Worm (Caenorhabditis elegans) whole organism, young adult: ENCODE results near the gene syx-4.

Experiments used
- B0261.1 ChIP-seq: sonication (generic microtip); optimal IDR thresholded peaks from 2 replicates; lab custom pipeline; 2016; ENCODE audit warnings: mild to moderate bottlenecking, missing genetic modification characterization, moderate library complexity, missing compliant biosample characterization
- D2030.7 ChIP-seq: fragments of 200-800 bp; sonication (Bioruptor generic); IDR thresholded peaks from 2 replicates; pipeline ENCODE4 v1.3.6; 2022; ENCODE audit warnings: missing genetic modification reagents, missing genetic modification characterization, missing compliant biosample characterization
- F49E8.2 ChIP-seq: sonication (generic microtip); optimal IDR thresholded peaks from 3 replicates; lab custom pipeline; 2017; ENCODE audit warnings: missing genetic modification characterization, mild to moderate bottlenecking, missing compliant biosample characterization, antibody characterized with exemption, moderate library complexity; ENCODE audit not compliant: insufficient read depth
- F57C9.4 ChIP-seq: sonication (generic microtip); optimal IDR thresholded peaks from 2 replicates; lab custom pipeline; 2017; ENCODE audit warnings: mild to moderate bottlenecking, missing genetic modification characterization, missing compliant biosample characterization
- Y67H2A.10 ChIP-seq: fragments of 200-800 bp; sonication (Bioruptor generic); conservative IDR thresholded peaks from 2 replicates; pipeline ENCODE4 v1.3.6; 2022; ENCODE audit warnings: missing genetic modification reagents, missing genetic modification characterization, missing compliant biosample characterization
- ama-1 ChIP-seq, 3 experiments: fragments of 150-350 bp in 1 of 3; sonication (generic microtip) in 2 of 3; optimal IDR thresholded peaks; 2 replicates each; lab custom pipeline; 2014 to 2018; ENCODE audit warnings: missing biosample characterization in 2 of 3, missing genetic modification characterization in 2 of 3, missing genetic modification reagents in 2 of 3
- attf-5 ChIP-seq: fragments of 200-800 bp; sonication (Bioruptor generic); optimal IDR thresholded peaks from 2 replicates; lab custom pipeline; 2018; ENCODE audit warnings: mild to moderate bottlenecking, missing genetic modification characterization, missing compliant biosample characterization
- egl-18 ChIP-seq: fragments of 200-800 bp; sonication (Bioruptor generic); IDR thresholded peaks from 2 replicates; pipeline ENCODE4 v1.3.6; 2022; ENCODE audit warnings: missing genetic modification reagents, missing genetic modification characterization, missing compliant biosample characterization
- egl-44 ChIP-seq: fragments of 200-800 bp; sonication (Bioruptor generic); IDR thresholded peaks from 2 replicates; pipeline ENCODE4 v1.3.6; 2022; ENCODE audit warnings: missing genetic modification reagents, missing genetic modification characterization, missing compliant biosample characterization
- egrh-3 ChIP-seq: fragments of 200-800 bp; sonication (Bioruptor generic); IDR thresholded peaks from 2 replicates; pipeline ENCODE4 v1.3.6; 2022; ENCODE audit warnings: missing genetic modification reagents, missing genetic modification characterization, missing compliant biosample characterization
- ekl-4 ChIP-seq: fragments of 200-800 bp; sonication (Bioruptor generic); IDR thresholded peaks from 2 replicates; pipeline ENCODE4 v1.3.6; 2022; ENCODE audit warnings: missing genetic modification reagents, missing genetic modification characterization, missing compliant biosample characterization
- gei-17 ChIP-seq: fragments of 200-800 bp; sonication (Bioruptor generic); optimal IDR thresholded peaks from 2 replicates; lab custom pipeline; 2018; ENCODE audit warnings: mild to moderate bottlenecking, missing genetic modification characterization, missing compliant biosample characterization
- hlh-12 ChIP-seq: sonication (generic microtip); optimal IDR thresholded peaks from 2 replicates; lab custom pipeline; 2016; ENCODE audit warnings: missing genetic modification characterization, missing compliant biosample characterization
- hrde-1 ChIP-seq: sonication (generic microtip); optimal IDR thresholded peaks from 2 replicates; lab custom pipeline; 2016; ENCODE audit warnings: missing genetic modification characterization, mild to moderate bottlenecking, missing compliant biosample characterization, moderate library complexity, missing genotype, missing genetic modification reagents, borderline replicate concordance
- lag-1 ChIP-seq: fragments of 200-800 bp; sonication (Bioruptor generic); IDR thresholded peaks from 2 replicates; pipeline ENCODE4 v1.3.6; 2022; ENCODE audit warnings: missing genetic modification reagents, missing genetic modification characterization, missing compliant biosample characterization
- let-526 ChIP-seq: fragments of 200-800 bp; sonication (Bioruptor generic); IDR thresholded peaks from 2 replicates; pipeline ENCODE4 v1.3.6; 2022; ENCODE audit warnings: missing genetic modification reagents, missing genetic modification characterization, missing compliant biosample characterization
- let-607 ChIP-seq, 2 experiments: fragments of 200-800 bp in 1 of 2; sonication (Bioruptor generic) in 1 of 2; sonication (generic microtip) in 1 of 2; optimal IDR thresholded peaks; 2 replicates each; lab custom pipeline; 2016 to 2018; ENCODE audit warnings: mild to moderate bottlenecking in 2 of 2, missing compliant biosample characterization in 2 of 2, missing genetic modification characterization in 2 of 2, moderate library complexity in 2 of 2, missing genotype in 1 of 2
- lin-40 ChIP-seq: sonication (generic microtip); optimal IDR thresholded peaks from 2 replicates; lab custom pipeline; 2016; ENCODE audit warnings: missing genetic modification characterization, mild to moderate bottlenecking, missing compliant biosample characterization, missing genotype, missing genetic modification reagents
- lin-54 ChIP-seq: fragments of 200-800 bp; sonication (Bioruptor generic); optimal IDR thresholded peaks from 2 replicates; lab custom pipeline; 2018; ENCODE audit warnings: mild to moderate bottlenecking, missing genetic modification characterization, missing compliant biosample characterization
- lsl-1 ChIP-seq: fragments of 200-800 bp; sonication (Bioruptor generic); optimal IDR thresholded peaks from 2 replicates; lab custom pipeline; 2018; ENCODE audit warnings: mild to moderate bottlenecking, missing genetic modification characterization, moderate library complexity, missing compliant biosample characterization
- lsy-27 ChIP-seq: sonication (generic microtip); optimal IDR thresholded peaks from 2 replicates; lab custom pipeline; 2017; ENCODE audit warnings: missing genetic modification characterization, mild to moderate bottlenecking, missing compliant biosample characterization, antibody characterized with exemption, missing genotype, borderline replicate concordance; ENCODE audit not compliant: insufficient read depth
- madf-10 ChIP-seq: sonication (generic microtip); optimal IDR thresholded peaks from 2 replicates; lab custom pipeline; 2016; ENCODE audit warnings: mild to moderate bottlenecking, missing genetic modification characterization, missing compliant biosample characterization
- madf-3 ChIP-seq: fragments of 200-800 bp; sonication (Bioruptor generic); IDR thresholded peaks from 2 replicates; pipeline ENCODE4 v1.3.6; 2022; ENCODE audit warnings: missing genetic modification reagents, missing genetic modification characterization, missing compliant biosample characterization
- madf-6 ChIP-seq: fragments of 200-800 bp; sonication (Bioruptor generic); IDR thresholded peaks from 2 replicates; pipeline ENCODE4 v1.3.6; 2022; ENCODE audit warnings: missing genetic modification reagents, missing genetic modification characterization, missing compliant biosample characterization
- mel-28 ChIP-seq: sonication (generic microtip); optimal IDR thresholded peaks from 2 replicates; lab custom pipeline; 2016; ENCODE audit warnings: borderline replicate concordance, mild to moderate bottlenecking, missing genetic modification characterization, missing compliant biosample characterization
- mes-4 ChIP-seq: sonication (generic microtip); optimal IDR thresholded peaks from 2 replicates; lab custom pipeline; 2016; ENCODE audit warnings: missing genotype, missing genetic modification characterization, missing compliant biosample characterization
- mxl-1 ChIP-seq: sonication (generic microtip); optimal IDR thresholded peaks from 2 replicates; lab custom pipeline; 2016; ENCODE audit warnings: missing genetic modification characterization, missing compliant biosample characterization
- nfya-1 ChIP-seq: sonication (generic microtip); optimal IDR thresholded peaks from 2 replicates; lab custom pipeline; 2017; ENCODE audit warnings: antibody characterized with exemption, missing compliant biosample characterization, missing genetic modification characterization, borderline replicate concordance; ENCODE audit not compliant: insufficient read depth
- nfya-2 ChIP-seq: fragments of 200-800 bp; sonication (Bioruptor generic); IDR thresholded peaks from 2 replicates; pipeline ENCODE4 v1.3.6; 2022; ENCODE audit warnings: missing genetic modification reagents, missing genetic modification characterization, missing compliant biosample characterization
- nhr-80 ChIP-seq: sonication (generic microtip); optimal IDR thresholded peaks from 2 replicates; lab custom pipeline; 2016; ENCODE audit warnings: missing genetic modification characterization, missing compliant biosample characterization
- nhr-90 ChIP-seq: sonication (generic microtip); optimal IDR thresholded peaks from 2 replicates; lab custom pipeline; 2016; ENCODE audit warnings: missing genotype, mild to moderate bottlenecking, missing genetic modification characterization, missing compliant biosample characterization
- pha-4 ChIP-seq: fragments of 150-350 bp; sonication (generic microtip); optimal IDR thresholded peaks from 2 replicates; lab custom pipeline; 2014; ENCODE audit warnings: missing biosample characterization, missing genetic modification reagents, missing genetic modification characterization
- rec-8 ChIP-seq, 2 experiments: sonication (generic microtip); optimal IDR thresholded peaks; 2 replicates each; lab custom pipeline; 2016; ENCODE audit warnings: mild to moderate bottlenecking in 2 of 2, missing genetic modification characterization in 2 of 2, missing genetic modification reagents in 2 of 2, missing genotype in 2 of 2, missing biosample characterization in 1 of 2, missing compliant biosample characterization in 1 of 2, moderate library complexity in 1 of 2
- sea-2 ChIP-seq: fragments of 200-800 bp; sonication (Bioruptor generic); IDR thresholded peaks from 2 replicates; pipeline ENCODE4 v1.3.6; 2022; ENCODE audit warnings: missing genetic modification characterization, missing compliant biosample characterization
- snpc-1.1 ChIP-seq: sonication (generic microtip); optimal IDR thresholded peaks from 2 replicates; lab custom pipeline; 2017; ENCODE audit warnings: missing genetic modification characterization, mild to moderate bottlenecking, missing compliant biosample characterization, antibody characterized with exemption, moderate library complexity, missing genotype, missing genetic modification reagents; ENCODE audit not compliant: insufficient read depth
- somi-1 ChIP-seq: fragments of 200-800 bp; sonication (Bioruptor generic); optimal IDR thresholded peaks from 2 replicates; lab custom pipeline; 2018; ENCODE audit warnings: mild to moderate bottlenecking, missing genetic modification characterization, missing compliant biosample characterization
- xnd-1 ChIP-seq: sonication (generic microtip); optimal IDR thresholded peaks from 2 replicates; lab custom pipeline; 2016; ENCODE audit warnings: missing genotype, missing genetic modification reagents, missing genetic modification characterization, missing compliant biosample characterization
- zfh-2 ChIP-seq: fragments of 200-800 bp; sonication (Bioruptor generic); conservative IDR thresholded peaks from 2 replicates; pipeline ENCODE4 v1.3.6; 2022; ENCODE audit warnings: missing genetic modification reagents, missing genetic modification characterization, missing compliant biosample characterization
- zim-3 ChIP-seq: sonication (generic microtip); optimal IDR thresholded peaks from 2 replicates; lab custom pipeline; 2017; ENCODE audit warnings: mild to moderate bottlenecking, missing genetic modification characterization, moderate library complexity, missing compliant biosample characterization
- ztf-6 ChIP-seq: fragments of 200-800 bp; sonication (Bioruptor generic); IDR thresholded peaks from 2 replicates; pipeline ENCODE4 v1.3.6; 2022; ENCODE audit warnings: missing genetic modification reagents, missing genetic modification characterization, missing compliant biosample characterization

Gene syx-4

DNA sequence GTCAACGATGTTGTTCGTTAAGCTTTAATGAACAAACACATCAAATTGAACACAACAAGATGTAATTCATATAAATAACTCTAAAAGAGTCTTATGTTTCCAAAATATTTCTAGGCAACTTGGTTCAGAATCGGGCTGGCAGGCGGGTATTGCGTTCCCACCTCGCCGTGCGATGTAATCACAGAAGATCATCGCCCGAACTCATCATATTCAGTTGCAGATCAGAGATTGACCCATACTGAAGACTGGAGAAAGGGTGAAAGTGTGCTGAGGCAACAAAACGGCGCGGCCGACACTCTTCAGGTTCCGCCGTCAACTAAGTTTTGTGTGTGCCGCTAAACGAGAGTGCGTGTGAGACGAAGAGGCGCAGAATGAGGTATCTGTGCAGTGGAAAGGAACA lies 28.6 kb upstream of the syx-4 start (continued):
- peak in 1 of 2 experiments; percentile 20 for TF ChIP-seq rec-8 (tag; optimal IDR thresholded peaks at IDR 0.05; lab: Kevin White, UChicago)
- TF ChIP-seq mes-4 (tag; lab: Kevin White, UChicago), result peak; percentile 83
- TF ChIP-seq hlh-12 (tag; lab: Kevin White, UChicago), result no peak
- peak; percentile 33 to 72 for TF ChIP-seq let-607 (tag; optimal IDR thresholded peaks at IDR 0.05; lab: Kevin White, UChicago)
- peak; percentile 99 for TF ChIP-seq snpc-1.1 (tag; lab: Kevin White, UChicago)
- no peak for TF ChIP-seq let-526 (GFP tag; lab: Robert Waterston, UW)
- TF ChIP-seq gei-17 (GFP tag; lab: Kevin White, UChicago), result peak; percentile 58
- TF ChIP-seq pha-4 (tag; lab: Kevin White, UChicago), result no peak
- TF ChIP-seq lag-1 (GFP tag; lab: Robert Waterston, UW), result no peak
- TF ChIP-seq hrde-1, result peak; percentile 56
- peak; percentile 87 for TF ChIP-seq lsl-1
- no peak for TF ChIP-seq F57C9.4 (tag; lab: Kevin White, UChicago)
- TF ChIP-seq Y67H2A.10 (GFP tag; lab: Robert Waterston, UW), result 0 out of 2 replicates have a peak, but pooled peaks have one; percentile 39
- peak; percentile 85 for TF ChIP-seq lin-54 (GFP tag; lab: Kevin White, UChicago)
- TF ChIP-seq egl-18 (GFP tag; lab: Robert Waterston, UW), result 0 out of 2 replicates have a peak, but pooled peaks have one; percentile 35
- TF ChIP-seq B0261.1 (tag; lab: Kevin White, UChicago), result peak; percentile 41
- TF ChIP-seq ztf-6 (GFP tag; lab: Robert Waterston, UW), result no peak
- TF ChIP-seq D2030.7, result peak; percentile 98
- TF ChIP-seq nfya-1 (tag; lab: Kevin White, UChicago), result no peak
- peak; percentile 70 for TF ChIP-seq somi-1 (GFP tag; lab: Kevin White, UChicago)
- TF ChIP-seq mel-28 (tag; lab: Kevin White, UChicago), result no peak
- TF ChIP-seq madf-10 (tag; lab: Kevin White, UChicago), result peak; percentile 75
- peak; percentile 57 for TF ChIP-seq attf-5 (GFP tag; lab: Kevin White, UChicago)
- no peak for TF ChIP-seq zim-3
- no peak for TF ChIP-seq mxl-1 (tag; lab: Kevin White, UChicago)
- TF ChIP-seq nfya-2, result no peak
- no peak for TF ChIP-seq lsy-27
- peak; percentile 26; the same call in 1 of the 2 replicates for TF ChIP-seq egl-44
- peak; percentile 72 for TF ChIP-seq ama-1 (optimal IDR thresholded peaks at IDR 0.05; lab: Kevin White, UChicago)
- TF ChIP-seq ama-1 (GFP tag; optimal IDR thresholded peaks at IDR 0.05; lab: Kevin White, UChicago), result no peak
- TF ChIP-seq nhr-80 (tag; lab: Kevin White, UChicago), result peak; percentile 82
- peak; percentile 92 for TF ChIP-seq F49E8.2 (tag; lab: Kevin White, UChicago)
- peak; percentile 71 for TF ChIP-seq egrh-3 (GFP tag; lab: Robert Waterston, UW)
- no peak for TF ChIP-seq zfh-2 (GFP tag; lab: Robert Waterston, UW)
- TF ChIP-seq ekl-4, result peak; percentile 95
- peak; percentile 25 for TF ChIP-seq nhr-90 (tag; lab: Kevin White, UChicago)
- peak; percentile 85 for TF ChIP-seq lin-40 (tag; lab: Kevin White, UChicago)
- peak; percentile 91 for TF ChIP-seq madf-6 (GFP tag; lab: Robert Waterston, UW)
- peak; percentile 88 for TF ChIP-seq madf-3 (GFP tag; lab: Robert Waterston, UW)
- TF ChIP-seq sea-2 (GFP tag; lab: Robert Waterston, UW), result no peak
- TF ChIP-seq xnd-1, result peak; percentile 57
- TF ChIP-seq, all 124 proteins: peak for 87
